Worm (Caenorhabditis elegans) whole organism, late embryonic: ENCODE data around the gene nuc-1.

ENCODE experiments used
- C08G9.2 ChIP-seq: sonication (generic microtip); optimal IDR thresholded peaks from 2 replicates; lab custom pipeline; 2016; ENCODE audit warnings: mild to moderate bottlenecking, missing genetic modification characterization, moderate library complexity, missing compliant biosample characterization
- K02D7.2 ChIP-seq: sonication (generic microtip); optimal IDR thresholded peaks from 2 replicates; lab custom pipeline; 2017; ENCODE audit warnings: mild to moderate bottlenecking, missing genetic modification characterization, missing compliant biosample characterization
- K09A11.1 ChIP-seq: sonication (generic microtip); optimal IDR thresholded peaks from 2 replicates; lab custom pipeline; 2017; ENCODE audit warnings: antibody characterized with exemption, mild to moderate bottlenecking, missing genetic modification characterization, missing compliant biosample characterization; ENCODE audit not compliant: insufficient read depth
- T23F11.4 ChIP-seq: fragments of 200-800 bp; sonication (Bioruptor generic); optimal IDR thresholded peaks from 2 replicates; lab custom pipeline; 2018; ENCODE audit warnings: mild to moderate bottlenecking, missing genetic modification characterization, missing compliant biosample characterization
- Y22D7AL.16 ChIP-seq: sonication (generic microtip); optimal IDR thresholded peaks from 2 replicates; lab custom pipeline; 2016; ENCODE audit warnings: missing genetic modification characterization, missing compliant biosample characterization
- ama-1 ChIP-seq: fragments of 150-350 bp; optimal IDR thresholded peaks from 2 replicates; lab custom pipeline; 2014
- ceh-18 ChIP-seq: sonication (generic microtip); optimal IDR thresholded peaks from 2 replicates; lab custom pipeline; 2016; ENCODE audit warnings: missing genetic modification characterization, missing compliant biosample characterization
- ceh-2 ChIP-seq: sonication (generic microtip); optimal IDR thresholded peaks from 2 replicates; lab custom pipeline; 2016; ENCODE audit warnings: missing genotype, missing genetic modification characterization, missing compliant biosample characterization
- ceh-24 ChIP-seq: sonication (generic microtip); optimal IDR thresholded peaks from 2 replicates; lab custom pipeline; 2016; ENCODE audit warnings: mild to moderate bottlenecking, missing genetic modification characterization, missing compliant biosample characterization
- ceh-31 ChIP-seq: sonication (generic microtip); optimal IDR thresholded peaks from 2 replicates; lab custom pipeline; 2016; ENCODE audit warnings: missing genetic modification characterization, missing compliant biosample characterization
- ceh-34 ChIP-seq: sonication (generic microtip); optimal IDR thresholded peaks from 2 replicates; lab custom pipeline; 2016; ENCODE audit warnings: mild to moderate bottlenecking, missing genetic modification characterization, missing compliant biosample characterization
- ceh-45 ChIP-seq: fragments of 200-800 bp; sonication (Bioruptor generic); IDR thresholded peaks from 2 replicates; pipeline ENCODE4 v1.3.6; 2022; ENCODE audit warnings: missing genetic modification reagents, missing genetic modification characterization, missing compliant biosample characterization
- ceh-6 ChIP-seq: fragments of 200-800 bp; sonication (Bioruptor generic); optimal IDR thresholded peaks from 2 replicates; lab custom pipeline; 2018; ENCODE audit warnings: mild to moderate bottlenecking, missing genetic modification characterization, missing compliant biosample characterization
- ceh-9 ChIP-seq: sonication (generic microtip); optimal IDR thresholded peaks from 2 replicates; lab custom pipeline; 2016; ENCODE audit warnings: mild to moderate bottlenecking, missing genetic modification characterization, inconsistent platforms, missing compliant biosample characterization
- elt-2 ChIP-seq: sonication (generic microtip); optimal IDR thresholded peaks from 2 replicates; lab custom pipeline; 2016; ENCODE audit warnings: missing genetic modification reagents, missing genetic modification characterization, missing compliant biosample characterization
- elt-4 ChIP-seq: sonication (generic microtip); optimal IDR thresholded peaks from 2 replicates; lab custom pipeline; 2016; ENCODE audit warnings: missing genetic modification characterization, missing compliant biosample characterization
- eyg-1 ChIP-seq: sonication (generic microtip); optimal IDR thresholded peaks from 2 replicates; lab custom pipeline; 2016; ENCODE audit warnings: missing genotype, missing genetic modification characterization, missing compliant biosample characterization
- fkh-10 ChIP-seq: fragments of 150-350 bp; optimal IDR thresholded peaks from 2 replicates; lab custom pipeline; 2014; ENCODE audit warnings: missing biosample characterization, missing genetic modification reagents, missing genetic modification characterization
- fkh-6 ChIP-seq: sonication (generic microtip); optimal IDR thresholded peaks from 2 replicates; lab custom pipeline; 2016; ENCODE audit warnings: missing genetic modification characterization, missing compliant biosample characterization
- gmeb-2 ChIP-seq: sonication (generic microtip); optimal IDR thresholded peaks from 2 replicates; lab custom pipeline; 2016; ENCODE audit warnings: missing genetic modification characterization, inconsistent platforms, missing compliant biosample characterization
- hlh-13 ChIP-seq: fragments of 200-800 bp; sonication (Bioruptor generic); optimal IDR thresholded peaks from 2 replicates; lab custom pipeline; 2018; ENCODE audit warnings: mild to moderate bottlenecking, missing genetic modification characterization, missing compliant biosample characterization
- hlh-30 ChIP-seq: sonication (generic microtip); optimal IDR thresholded peaks from 2 replicates; lab custom pipeline; 2017; ENCODE audit warnings: antibody characterized with exemption, missing genetic modification characterization, missing compliant biosample characterization; ENCODE audit not compliant: insufficient read depth
- hlh-8 ChIP-seq: sonication (generic microtip); optimal IDR thresholded peaks from 2 replicates; lab custom pipeline; 2016; ENCODE audit warnings: missing genotype, missing genetic modification characterization, missing compliant biosample characterization
- lim-6 ChIP-seq: sonication (generic microtip); optimal IDR thresholded peaks from 2 replicates; lab custom pipeline; 2016; ENCODE audit warnings: missing genetic modification characterization, missing compliant biosample characterization
- nfya-1 ChIP-seq: sonication (generic microtip); optimal IDR thresholded peaks from 2 replicates; lab custom pipeline; 2017; ENCODE audit warnings: missing genetic modification characterization, mild to moderate bottlenecking, missing compliant biosample characterization, antibody characterized with exemption, moderate library complexity
- nhr-11 ChIP-seq: fragments of 150-350 bp; optimal IDR thresholded peaks from 2 replicates; lab custom pipeline; 2014; ENCODE audit warnings: missing biosample characterization, missing genetic modification characterization
- nhr-232 ChIP-seq: sonication (generic microtip); optimal IDR thresholded peaks from 2 replicates; lab custom pipeline; 2016; ENCODE audit warnings: missing genetic modification characterization, missing compliant biosample characterization
- pat-9 ChIP-seq: fragments of 200-800 bp; sonication (Bioruptor generic); optimal IDR thresholded peaks from 2 replicates; lab custom pipeline; 2018; ENCODE audit warnings: mild to moderate bottlenecking, missing genetic modification characterization, moderate library complexity, missing compliant biosample characterization
- pha-2 ChIP-seq: sonication (generic microtip); optimal IDR thresholded peaks from 2 replicates; lab custom pipeline; 2017; ENCODE audit warnings: mild to moderate bottlenecking, missing genetic modification characterization, missing compliant biosample characterization
- pha-4 ChIP-seq: fragments of 150-350 bp; optimal IDR thresholded peaks from 2 replicates; lab custom pipeline; 2018; ENCODE audit warnings: missing biosample characterization, missing genetic modification reagents, missing genetic modification characterization
- pros-1 ChIP-seq: fragments of 150-350 bp; optimal IDR thresholded peaks from 2 replicates; lab custom pipeline; 2014; ENCODE audit warnings: missing biosample characterization, missing genetic modification reagents, missing genetic modification characterization
- rnt-1 ChIP-seq: sonication (generic microtip); optimal IDR thresholded peaks from 2 replicates; lab custom pipeline; 2016; ENCODE audit warnings: missing genetic modification characterization, missing compliant biosample characterization
- sdc-2 ChIP-seq: sonication (generic microtip); optimal IDR thresholded peaks from 2 replicates; lab custom pipeline; 2016; ENCODE audit warnings: missing genotype, missing genetic modification characterization, missing compliant biosample characterization
- sox-4 ChIP-seq: sonication (generic microtip); optimal IDR thresholded peaks from 2 replicates; lab custom pipeline; 2017; ENCODE audit warnings: mild to moderate bottlenecking, missing genetic modification characterization, inconsistent platforms, missing compliant biosample characterization
- tbx-2 ChIP-seq: sonication (generic microtip); optimal IDR thresholded peaks from 2 replicates; lab custom pipeline; 2016; ENCODE audit warnings: missing genetic modification characterization, missing compliant biosample characterization
- tbx-7 ChIP-seq: sonication (generic microtip); optimal IDR thresholded peaks from 2 replicates; lab custom pipeline; 2016; ENCODE audit warnings: missing genotype, missing genetic modification characterization, missing compliant biosample characterization
- ttx-3 ChIP-seq: sonication (generic microtip); optimal IDR thresholded peaks from 2 replicates; lab custom pipeline; 2016; ENCODE audit warnings: missing genetic modification reagents, missing genetic modification characterization, missing compliant biosample characterization
- unc-42 ChIP-seq: sonication (generic microtip); optimal IDR thresholded peaks from 2 replicates; lab custom pipeline; 2016; ENCODE audit warnings: missing genotype, missing genetic modification characterization, missing compliant biosample characterization
- unc-55 ChIP-seq: sonication (generic microtip); optimal IDR thresholded peaks from 2 replicates; lab custom pipeline; 2017; ENCODE audit warnings: missing biosample characterization, missing genetic modification reagents, missing genetic modification characterization
- ztf-16 ChIP-seq: sonication (generic microtip); optimal IDR thresholded peaks from 2 replicates; lab custom pipeline; 2017; ENCODE audit warnings: missing genetic modification characterization, missing compliant biosample characterization

nuc-1 gene

DNA sequence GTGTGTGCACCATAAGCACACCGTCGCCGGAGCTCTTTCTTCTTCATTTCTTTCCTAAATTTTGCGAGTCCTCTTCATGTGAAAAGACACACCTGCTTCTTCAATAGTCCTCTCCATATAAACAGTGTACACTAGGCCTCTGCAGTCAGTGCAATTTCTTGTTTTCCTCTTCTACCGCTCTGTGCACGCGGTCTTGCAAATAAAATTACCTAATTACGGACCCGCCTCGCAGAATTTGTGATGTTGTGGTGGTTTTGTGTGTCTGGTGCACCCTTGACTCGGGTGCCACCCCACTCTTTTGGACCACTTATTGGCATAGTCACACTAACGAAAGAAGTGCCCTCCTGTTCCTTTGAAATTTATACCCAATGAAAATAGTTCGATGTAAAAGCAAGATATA lies 29.8 kb upstream of the nuc-1 start:
- TF ChIP-seq unc-42 (tag; lab: Kevin White, UChicago), result peak; percentile 97
- peak; percentile 56 for TF ChIP-seq ceh-31 (tag; lab: Kevin White, UChicago)
- no peak for TF ChIP-seq T23F11.4
- no peak for TF ChIP-seq nfya-1

ce11 chrX:9510448-9510847 lies 29.3 kb upstream of the nuc-1 start:
- no peak for TF ChIP-seq K02D7.2
- TF ChIP-seq ceh-6 (GFP tag; lab: Kevin White, UChicago), result no peak
- no peak for TF ChIP-seq pha-2 (tag; lab: Kevin White, UChicago)
- TF ChIP-seq hlh-8 (tag; lab: Kevin White, UChicago), result no peak
- no peak for TF ChIP-seq K09A11.1 (tag; lab: Kevin White, UChicago)
- TF ChIP-seq gmeb-2 (tag; lab: Kevin White, UChicago), result no peak
- no peak for TF ChIP-seq elt-2
- TF ChIP-seq unc-55 (GFP tag; lab: Kevin White, UChicago), result no peak
- no peak for TF ChIP-seq pat-9
- TF ChIP-seq pha-4, result no peak
- no peak for TF ChIP-seq C08G9.2
- TF ChIP-seq sox-4 (tag; lab: Kevin White, UChicago), result no peak
- no peak for TF ChIP-seq ceh-31 (tag; lab: Kevin White, UChicago)
- TF ChIP-seq ttx-3, result no peak
- TF ChIP-seq ceh-2, result no peak
- TF ChIP-seq ceh-24 (tag; lab: Kevin White, UChicago), result no peak
- no peak for TF ChIP-seq Y22D7AL.16 (tag; lab: Kevin White, UChicago)

DNA sequence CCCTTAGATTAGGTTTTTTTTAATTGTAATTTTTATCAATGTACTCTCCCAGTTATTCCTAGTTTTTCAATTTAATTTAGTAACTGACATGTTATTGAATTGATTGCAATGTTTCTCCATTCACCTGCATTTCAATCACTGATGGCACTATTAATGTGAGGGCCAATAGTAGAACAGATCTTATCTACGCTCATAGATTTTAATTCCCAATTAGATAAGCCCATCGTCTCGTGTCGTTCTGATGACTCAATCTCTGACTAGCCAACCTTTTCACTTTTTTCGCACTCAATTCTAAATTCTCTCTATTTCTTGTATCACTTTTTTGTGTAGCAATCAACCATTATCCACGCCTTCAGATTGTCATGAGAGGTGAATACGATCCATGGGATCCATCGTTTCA lies 27.2 kb upstream of the nuc-1 start:
- no peak for TF ChIP-seq nhr-11 (tag; lab: Kevin White, UChicago)
- TF ChIP-seq ztf-16, result no peak
- TF ChIP-seq unc-55 (GFP tag; lab: Kevin White, UChicago), result no peak
- TF ChIP-seq tbx-7, result no peak
- no peak for TF ChIP-seq nfya-1
- no peak for TF ChIP-seq pha-2 (tag; lab: Kevin White, UChicago)
- no peak for TF ChIP-seq hlh-8 (tag; lab: Kevin White, UChicago)
- no peak for TF ChIP-seq gmeb-2 (tag; lab: Kevin White, UChicago)
- no peak for TF ChIP-seq fkh-6
- TF ChIP-seq lim-6 (tag; lab: Kevin White, UChicago), result no peak
- no peak for TF ChIP-seq sox-4 (tag; lab: Kevin White, UChicago)
- no peak for TF ChIP-seq eyg-1 (tag; lab: Kevin White, UChicago)
- TF ChIP-seq ceh-34, result no peak
- TF ChIP-seq ceh-9, result no peak
- TF ChIP-seq ama-1 (lab: Kevin White, UChicago), result no peak
- no peak for TF ChIP-seq pat-9
- no peak for TF ChIP-seq Y22D7AL.16 (tag; lab: Kevin White, UChicago)
- no peak for TF ChIP-seq fkh-10 (GFP tag; lab: Kevin White, UChicago)

DNA sequence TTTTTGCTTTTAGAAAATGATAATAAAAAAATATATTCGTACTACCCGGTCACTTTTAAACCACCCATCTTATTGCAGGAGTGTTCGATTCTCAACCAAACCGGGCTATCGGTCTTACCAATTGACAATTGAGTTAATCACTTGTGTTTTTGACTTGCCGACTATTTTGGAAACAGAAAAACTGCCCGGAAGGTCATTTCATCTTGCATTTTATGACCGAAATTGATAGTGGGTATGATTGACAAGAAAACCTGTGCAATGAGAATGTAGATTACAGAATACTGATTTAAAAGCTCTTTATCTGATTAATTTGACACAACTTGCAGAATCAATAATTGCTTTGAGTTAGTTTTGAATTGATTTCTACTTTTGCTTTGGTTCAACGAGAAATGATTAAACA lies 22.6 kb upstream of the nuc-1 start, which contains the start of gene C07B5.2:
TSS of gene C07B5.2 (minus strand) at position 101 of the 400 bp plus-strand sequence.
- TF ChIP-seq elt-4 (no peak), hlh-13 (no peak), ceh-24 (tag; lab: Kevin White, UChicago) (no peak), tbx-2 (tag; lab: Kevin White, UChicago) (no peak), rnt-1 (tag; lab: Kevin White, UChicago) (no peak), nhr-232 (tag; lab: Kevin White, UChicago) (no peak), hlh-30 (tag; lab: Kevin White, UChicago) (no peak), pros-1 (tag; lab: Kevin White, UChicago) (no peak), ceh-9 (no peak), nhr-11 (tag; lab: Kevin White, UChicago) (no peak), sdc-2 (tag; lab: Kevin White, UChicago) (no peak), ceh-18 (tag; lab: Kevin White, UChicago) (no peak), pha-4 (no peak), pat-9 (no peak), tbx-7 (no peak), ceh-45 (GFP tag; lab: Robert Waterston, UW) (no peak)
